Fruit fly (Drosophila melanogaster) whole organism, prepupa: ENCODE results near the gene nwk.

Experiments used
- Blimp-1 ChIP-seq: fragments of 200-800 bp; sonication (Bioruptor generic); optimal IDR thresholded peaks from 3 replicates; lab custom pipeline; 2017; ENCODE audit warnings: missing biosample characterization, missing genetic modification characterization, mild to moderate bottlenecking, moderate library complexity, missing genetic modification reagents
- CG10631 ChIP-seq: fragments of 200-800 bp; sonication (Bioruptor generic); optimal IDR thresholded peaks from 2 replicates; lab custom pipeline; 2016; ENCODE audit warnings: missing biosample characterization, missing genetic modification characterization
- CG10669 ChIP-seq: fragments of 200-800 bp; sonication (Bioruptor generic); optimal IDR thresholded peaks from 3 replicates; lab custom pipeline; 2018; ENCODE audit warnings: missing biosample characterization, mild to moderate bottlenecking, missing genetic modification characterization, moderate library complexity
- CG11294 ChIP-seq: fragments of 200-800 bp; sonication (Bioruptor generic); IDR thresholded peaks from 2 replicates; pipeline ENCODE4 v1.3.6; 2022; ENCODE audit warnings: missing biosample characterization, missing genetic modification characterization
- CG11762 ChIP-seq: fragments of 200-800 bp; sonication (Bioruptor generic); optimal IDR thresholded peaks from 3 replicates; lab custom pipeline; 2016; ENCODE audit warnings: missing biosample characterization, missing genetic modification characterization; ENCODE audit not compliant: insufficient read depth
- CG11902 ChIP-seq: fragments of 200-800 bp; sonication (Bioruptor generic); optimal IDR thresholded peaks from 3 replicates; lab custom pipeline; 2016; ENCODE audit warnings: missing biosample characterization, missing genetic modification characterization
- CG1621 ChIP-seq: fragments of 200-800 bp; sonication (Bioruptor generic); optimal IDR thresholded peaks from 3 replicates; lab custom pipeline; 2018; ENCODE audit warnings: missing biosample characterization, mild to moderate bottlenecking, missing genetic modification characterization
- CG16779 ChIP-seq: fragments of 200-800 bp; sonication (Bioruptor generic); optimal IDR thresholded peaks from 3 replicates; lab custom pipeline; 2017; ENCODE audit warnings: missing biosample characterization, mild to moderate bottlenecking, missing genetic modification characterization
- CG3032 ChIP-seq: fragments of 200-800 bp; optimal IDR thresholded peaks from 2 replicates; lab custom pipeline; 2019; ENCODE audit warnings: missing biosample characterization, mild to moderate bottlenecking, missing genetic modification characterization, moderate library complexity
- CG31627 ChIP-seq: fragments of 200-800 bp; sonication (Bioruptor generic); optimal IDR thresholded peaks from 3 replicates; lab custom pipeline; 2016; ENCODE audit warnings: missing biosample characterization, missing genetic modification characterization
- CG32006 ChIP-seq: fragments of 200-800 bp; sonication (Bioruptor generic); optimal IDR thresholded peaks from 3 replicates; lab custom pipeline; 2017; ENCODE audit warnings: missing biosample characterization, mild to moderate bottlenecking, missing genetic modification characterization
- CG34406 ChIP-seq: fragments of 200-800 bp; sonication (Bioruptor generic); optimal IDR thresholded peaks from 3 replicates; lab custom pipeline; 2016; ENCODE audit warnings: missing biosample characterization, missing genetic modification characterization
- CG3919 ChIP-seq: fragments of 200-800 bp; sonication (Bioruptor generic); optimal IDR thresholded peaks from 3 replicates; lab custom pipeline; 2016; ENCODE audit warnings: missing biosample characterization, missing genetic modification characterization
- CG4318 ChIP-seq: fragments of 200-800 bp; sonication (Bioruptor generic); optimal IDR thresholded peaks from 3 replicates; lab custom pipeline; 2017; ENCODE audit warnings: missing biosample characterization, mild to moderate bottlenecking, missing genetic modification characterization
- CG6163 ChIP-seq: fragments of 200-800 bp; sonication (Bioruptor generic); IDR thresholded peaks from 3 replicates; pipeline ENCODE4 v1.3.6; 2022; ENCODE audit warnings: missing biosample characterization, missing genetic modification characterization
- CG6276 ChIP-seq: fragments of 200-800 bp; sonication (Bioruptor generic); optimal IDR thresholded peaks from 2 replicates; lab custom pipeline; 2017; ENCODE audit warnings: missing biosample characterization, mild to moderate bottlenecking, missing genetic modification characterization
- CG6792 ChIP-seq: fragments of 200-800 bp; sonication (Bioruptor generic); optimal IDR thresholded peaks from 3 replicates; lab custom pipeline; 2016; ENCODE audit warnings: missing biosample characterization, missing genetic modification characterization
- CG6854 ChIP-seq: fragments of 200-800 bp; sonication (Bioruptor generic); optimal IDR thresholded peaks from 2 replicates; lab custom pipeline; 2017; ENCODE audit warnings: missing biosample characterization, mild to moderate bottlenecking, missing genetic modification characterization
- CG7368 ChIP-seq: fragments of 200-800 bp; sonication (Bioruptor generic); optimal IDR thresholded peaks from 3 replicates; lab custom pipeline; 2016; ENCODE audit warnings: missing biosample characterization, missing genetic modification characterization
- CG8119 ChIP-seq: fragments of 200-800 bp; sonication (Bioruptor generic); IDR thresholded peaks from 3 replicates; pipeline ENCODE4 v1.3.6; 2022; ENCODE audit warnings: missing biosample characterization, missing genetic modification characterization
- CG8319 ChIP-seq: fragments of 200-800 bp; sonication (Bioruptor generic); optimal IDR thresholded peaks from 3 replicates; lab custom pipeline; 2016; ENCODE audit warnings: missing biosample characterization, missing genetic modification characterization
- CG8632 ChIP-seq: fragments of 200-800 bp; sonication (Bioruptor generic); optimal IDR thresholded peaks from 3 replicates; lab custom pipeline; 2016; ENCODE audit warnings: missing biosample characterization, missing genetic modification characterization
- CG9139 ChIP-seq: fragments of 200-800 bp; sonication (Bioruptor generic); optimal IDR thresholded peaks from 3 replicates; lab custom pipeline; 2017; ENCODE audit warnings: missing biosample characterization, mild to moderate bottlenecking, missing genetic modification characterization
- Eip75B ChIP-seq: fragments of 200-800 bp; sonication (Bioruptor generic); optimal IDR thresholded peaks from 3 replicates; lab custom pipeline; 2016; ENCODE audit warnings: missing biosample characterization, missing genetic modification characterization
- Eip78C ChIP-seq: fragments of 200-800 bp; sonication (Bioruptor generic); peaks from one replicate; lab custom pipeline; 2016; ENCODE audit warnings: missing biosample characterization, missing genetic modification characterization
- Eip93F ChIP-seq: fragments of 200-800 bp; sonication (Bioruptor generic); optimal IDR thresholded peaks from 2 replicates; lab custom pipeline; 2016; ENCODE audit warnings: missing biosample characterization, mild to moderate bottlenecking, missing genetic modification characterization
- Ets21C ChIP-seq: fragments of 200-800 bp; sonication (Bioruptor generic); optimal IDR thresholded peaks from 3 replicates; lab custom pipeline; 2016; ENCODE audit warnings: missing biosample characterization, missing genetic modification characterization
- Ets96B ChIP-seq: fragments of 200-800 bp; optimal IDR thresholded peaks from 2 replicates; lab custom pipeline; 2019; ENCODE audit warnings: missing biosample characterization, mild to moderate bottlenecking, missing genetic modification characterization, moderate library complexity
- Gug ChIP-seq: fragments of 200-800 bp; sonication (Bioruptor generic); IDR thresholded peaks from 2 replicates; pipeline ENCODE4 v1.3.6; 2022; ENCODE audit warnings: missing biosample characterization, missing genetic modification characterization
- Hr38 ChIP-seq: sonication (Bioruptor generic); optimal IDR thresholded peaks from 2 replicates; lab custom pipeline; 2016; ENCODE audit warnings: missing biosample characterization, missing genetic modification characterization
- Hr39 ChIP-seq: fragments of 200-800 bp; sonication (Bioruptor generic); optimal IDR thresholded peaks from 2 replicates; lab custom pipeline; 2016; ENCODE audit warnings: missing biosample characterization, missing genetic modification characterization
- Hr4 ChIP-seq: fragments of 200-800 bp; sonication (Bioruptor generic); optimal IDR thresholded peaks from 3 replicates; lab custom pipeline; 2016; ENCODE audit warnings: missing biosample characterization, missing genetic modification characterization
- Lpt ChIP-seq: fragments of 200-800 bp; sonication (Bioruptor generic); optimal IDR thresholded peaks from 3 replicates; lab custom pipeline; 2016; ENCODE audit warnings: missing biosample characterization, missing genetic modification characterization
- Met ChIP-seq: fragments of 200-800 bp; sonication (Bioruptor generic); optimal IDR thresholded peaks from 3 replicates; lab custom pipeline; 2016; ENCODE audit warnings: missing biosample characterization, missing genetic modification characterization
- Smox ChIP-seq: fragments of 200-800 bp; sonication (Bioruptor generic); optimal IDR thresholded peaks from 3 replicates; lab custom pipeline; 2016; ENCODE audit warnings: missing biosample characterization, missing genetic modification characterization
- Sox102F ChIP-seq: fragments of 200-800 bp; sonication (Bioruptor generic); optimal IDR thresholded peaks from 2 replicates; lab custom pipeline; 2016; ENCODE audit warnings: missing biosample characterization, mild to moderate bottlenecking, missing genetic modification characterization
- Sox14 ChIP-seq: fragments of 200-800 bp; sonication (Bioruptor generic); optimal IDR thresholded peaks from 3 replicates; lab custom pipeline; 2016; ENCODE audit warnings: missing biosample characterization, missing genetic modification characterization
- acj6 ChIP-seq: fragments of 200-800 bp; sonication (Bioruptor generic); optimal IDR thresholded peaks from 3 replicates; lab custom pipeline; 2016; ENCODE audit warnings: missing biosample characterization, missing genetic modification characterization
- cyc ChIP-seq: fragments of 200-800 bp; sonication (Bioruptor generic); optimal IDR thresholded peaks from 3 replicates; lab custom pipeline; 2016; ENCODE audit warnings: missing biosample characterization, missing genetic modification characterization
- dac ChIP-seq: fragments of 200-800 bp; sonication (Bioruptor generic); optimal IDR thresholded peaks from 2 replicates; lab custom pipeline; 2017; ENCODE audit warnings: missing biosample characterization, mild to moderate bottlenecking, missing genetic modification characterization
- eg ChIP-seq: fragments of 200-800 bp; sonication (Bioruptor generic); IDR thresholded peaks from 3 replicates; pipeline ENCODE4 v1.3.6; 2022; ENCODE audit warnings: missing biosample characterization, missing genetic modification characterization
- esn ChIP-seq: fragments of 200-800 bp; sonication (Bioruptor generic); optimal IDR thresholded peaks from 2 replicates; lab custom pipeline; 2016; ENCODE audit warnings: missing biosample characterization, mild to moderate bottlenecking, missing genetic modification characterization, moderate library complexity
- fd59A ChIP-seq: fragments of 200-800 bp; sonication (Bioruptor generic); optimal IDR thresholded peaks from 2 replicates; lab custom pipeline; 2017; ENCODE audit warnings: missing biosample characterization, mild to moderate bottlenecking, missing genetic modification characterization, missing genetic modification reagents
- fd85E ChIP-seq: fragments of 200-800 bp; sonication (Bioruptor generic); optimal IDR thresholded peaks from 3 replicates; lab custom pipeline; 2016; ENCODE audit warnings: missing biosample characterization, missing genetic modification characterization
- net ChIP-seq: fragments of 200-800 bp; sonication (Bioruptor generic); optimal IDR thresholded peaks from 3 replicates; lab custom pipeline; 2016; ENCODE audit warnings: missing biosample characterization, missing genetic modification characterization
- pdm3 ChIP-seq: fragments of 200-800 bp; sonication (Bioruptor generic); optimal IDR thresholded peaks from 3 replicates; lab custom pipeline; 2016; ENCODE audit warnings: missing biosample characterization, missing genetic modification characterization
- spab ChIP-seq: fragments of 200-800 bp; sonication (Bioruptor generic); optimal IDR thresholded peaks from 2 replicates; lab custom pipeline; 2017; ENCODE audit warnings: missing biosample characterization, mild to moderate bottlenecking, missing genetic modification characterization, missing genetic modification reagents
- ss ChIP-seq, 2 experiments: fragments of 200-800 bp; sonication (Bioruptor generic); optimal IDR thresholded peaks; 2 replicates in 1 of 2; 3 replicates in 1 of 2; lab custom pipeline; 2017 to 2018; ENCODE audit warnings: mild to moderate bottlenecking in 2 of 2, missing biosample characterization in 2 of 2, missing genetic modification characterization in 2 of 2, moderate library complexity in 1 of 2
- svp ChIP-seq: fragments of 200-800 bp; sonication (Bioruptor generic); peaks from one replicate; lab custom pipeline; 2016; ENCODE audit warnings: missing biosample characterization, missing genetic modification characterization
- vri ChIP-seq: fragments of 200-800 bp; sonication (Bioruptor generic); optimal IDR thresholded peaks from 3 replicates; lab custom pipeline; 2016; ENCODE audit warnings: missing biosample characterization, mild to moderate bottlenecking, missing genetic modification characterization

nwk gene

DNA sequence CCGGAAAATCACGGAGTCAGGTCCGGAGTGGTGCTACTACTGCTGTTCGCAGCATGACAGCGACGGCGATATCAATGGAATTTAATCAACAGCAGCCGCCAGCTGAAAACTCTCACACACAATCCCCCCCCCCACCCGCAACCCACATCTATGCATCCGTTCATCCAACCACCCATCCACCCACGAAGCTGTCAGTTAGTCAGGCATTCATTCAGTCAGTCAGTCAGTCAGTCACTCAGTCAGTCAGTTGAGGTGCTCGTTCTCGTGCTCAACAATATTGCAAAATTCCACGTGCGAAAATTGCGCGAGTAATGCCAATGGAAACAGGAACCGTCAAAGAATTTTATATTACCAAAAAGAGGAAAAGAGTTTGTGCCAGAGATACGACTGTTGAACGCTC lies 22.0 kb upstream of the nwk start:
- no peak for TF ChIP-seq cyc (GFP tag; lab: Kevin White, UChicago)
- TF ChIP-seq Ets96B (tag; lab: Kevin White, UChicago) = no peak
- TF ChIP-seq CG31627 = no peak
- TF ChIP-seq CG1621 = no peak
- no peak for TF ChIP-seq CG4318 (GFP tag; lab: Kevin White, UChicago)
- no peak for TF ChIP-seq Ets21C (GFP tag; lab: Kevin White, UChicago)
- no peak for TF ChIP-seq eg (GFP tag; lab: Robert Waterston, UW)
- TF ChIP-seq spab = no peak
- TF ChIP-seq CG6792 (GFP tag; lab: Kevin White, UChicago) = no peak
- no peak for TF ChIP-seq Smox (GFP tag; lab: Kevin White, UChicago)
- no peak for TF ChIP-seq Sox102F (GFP tag; lab: Kevin White, UChicago)
- TF ChIP-seq Eip93F (GFP tag; lab: Kevin White, UChicago) = no peak
- TF ChIP-seq net (GFP tag; lab: Kevin White, UChicago) = no peak
- TF ChIP-seq Eip75B = no peak
- TF ChIP-seq Hr4 (GFP tag; lab: Kevin White, UChicago) = no peak
- no peak for TF ChIP-seq svp
- no peak for TF ChIP-seq Hr39 (GFP tag; lab: Kevin White, UChicago)

DNA sequence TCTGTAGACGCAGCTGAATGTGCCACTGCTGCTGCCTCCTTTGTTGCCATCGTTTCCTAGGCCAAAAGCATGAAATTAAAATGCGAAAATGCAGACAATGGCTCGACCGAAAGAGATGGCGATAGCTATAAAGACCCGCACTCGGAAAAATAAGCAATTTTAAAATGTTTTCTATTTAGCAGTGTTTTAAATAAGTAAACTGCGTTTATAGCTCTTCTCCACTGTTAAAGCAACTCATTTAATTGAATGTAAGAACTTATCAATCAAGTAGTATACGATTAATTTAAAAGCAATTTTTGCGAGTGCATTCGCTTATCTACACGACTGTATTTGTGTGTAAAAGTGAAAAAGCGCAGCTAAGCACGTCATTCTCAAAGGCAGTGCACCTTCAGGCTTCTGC lies 18.1 kb upstream of the nwk start:
- TF ChIP-seq CG31627 (no peak), CG10631 (GFP tag; lab: Kevin White, UChicago) (no peak), CG11294 (GFP tag; lab: Robert Waterston, UW) (peak; percentile 29; the same call in 1 of the 2 replicates), esn (GFP tag; lab: Kevin White, UChicago) (no peak), Hr38 (GFP tag; lab: Kevin White, UChicago) (no peak), Hr4 (GFP tag; lab: Kevin White, UChicago) (peak; percentile 40), CG3919 (GFP tag; lab: Kevin White, UChicago) (no peak), ss (GFP tag; optimal IDR thresholded peaks at IDR 0.05; lab: Kevin White, UChicago) (no peak), Sox14 (GFP tag; lab: Kevin White, UChicago) (no peak), spab (no peak), CG6163 (GFP tag; lab: Robert Waterston, UW) (0 out of 3 replicates have a peak, but pooled peaks have one; percentile 31), CG6276 (GFP tag; lab: Kevin White, UChicago) (peak; percentile 3), CG8632 (GFP tag; lab: Kevin White, UChicago) (no peak), CG10669 (no peak), Met (GFP tag; lab: Kevin White, UChicago) (no peak), vri (GFP tag; lab: Kevin White, UChicago) (no peak), CG11762 (no peak), dac (GFP tag; lab: Kevin White, UChicago) (no peak), Gug (GFP tag; lab: Robert Waterston, UW) (peak; percentile 47), CG1621 (no peak), Lpt (GFP tag; lab: Kevin White, UChicago) (no peak), Ets21C (GFP tag; lab: Kevin White, UChicago) (no peak), Eip78C (GFP tag; lab: Kevin White, UChicago) (peak; percentile 61), CG34406 (GFP tag; lab: Kevin White, UChicago) (no peak), fd59A (GFP tag; lab: Kevin White, UChicago) (no peak), pdm3 (GFP tag; lab: Kevin White, UChicago) (peak; percentile 4), Smox (GFP tag; lab: Kevin White, UChicago) (no peak), net (GFP tag; lab: Kevin White, UChicago) (no peak), CG11902 (GFP tag; lab: Kevin White, UChicago) (no peak), CG7368 (GFP tag; lab: Kevin White, UChicago) (no peak), svp (peak; percentile 62), CG8319 (no peak), CG6854 (GFP tag; lab: Kevin White, UChicago) (no peak), CG16779 (tag; lab: Kevin White, UChicago) (no peak), CG32006 (GFP tag; lab: Kevin White, UChicago) (peak; percentile 34), Blimp-1 (GFP tag; lab: Kevin White, UChicago) (no peak), Ets96B (tag; lab: Kevin White, UChicago) (no peak), CG9139 (GFP tag; lab: Kevin White, UChicago) (no peak), CG4318 (GFP tag; lab: Kevin White, UChicago) (no peak), fd85E (no peak), Eip93F (GFP tag; lab: Kevin White, UChicago) (no peak), acj6 (GFP tag; lab: Kevin White, UChicago) (no peak), CG8119 (GFP tag; lab: Robert Waterston, UW) (0 out of 3 replicates have a peak, but pooled peaks have one; percentile 34), CG3032 (tag; lab: Kevin White, UChicago) (no peak), CG6792 (GFP tag; lab: Kevin White, UChicago) (no peak)
